Fruit fly (Drosophila melanogaster) whole organism, pupa: Measurements from ENCODE around the gene CG4098.

Source experiments
- CG10348 ChIP-seq: fragments of 200-800 bp; sonication (Bioruptor generic); IDR thresholded peaks from 2 replicates; pipeline ENCODE4 v1.3.6; 2022; ENCODE audit warnings: missing biosample characterization, missing genetic modification characterization
- CG13204 ChIP-seq: fragments of 200-800 bp; sonication (Bioruptor generic); optimal IDR thresholded peaks from 2 replicates; lab custom pipeline; 2018; ENCODE audit warnings: missing biosample characterization, mild to moderate bottlenecking, missing genetic modification characterization, moderate library complexity
- CG14655 ChIP-seq: fragments of 200-800 bp; sonication (Bioruptor generic); optimal IDR thresholded peaks from 3 replicates; lab custom pipeline; 2017; ENCODE audit warnings: mild to moderate bottlenecking, missing biosample characterization, missing genetic modification reagents, missing genetic modification characterization
- CG15710 ChIP-seq: fragments of 200-800 bp; sonication (Bioruptor generic); optimal IDR thresholded peaks from 2 replicates; lab custom pipeline; 2018; ENCODE audit warnings: missing biosample characterization, mild to moderate bottlenecking, missing genetic modification characterization, moderate library complexity
- CG34367 ChIP-seq: fragments of 200-800 bp; sonication (Bioruptor generic); optimal IDR thresholded peaks from 2 replicates; lab custom pipeline; 2018; ENCODE audit warnings: missing biosample characterization, mild to moderate bottlenecking, missing genetic modification characterization
- CG4496 ChIP-seq: fragments of 200-800 bp; sonication (Bioruptor generic); IDR thresholded peaks from 3 replicates; pipeline ENCODE4 v1.3.6; 2022; ENCODE audit warnings: missing biosample characterization, missing genetic modification characterization
- CG9948 ChIP-seq: fragments of 200-800 bp; sonication (Bioruptor generic); optimal IDR thresholded peaks from 2 replicates; lab custom pipeline; 2018; ENCODE audit warnings: missing biosample characterization, mild to moderate bottlenecking, missing genetic modification characterization, moderate library complexity
- D1 ChIP-seq: fragments of 200-800 bp; sonication (Bioruptor generic); optimal IDR thresholded peaks from 2 replicates; lab custom pipeline; 2018; ENCODE audit warnings: missing biosample characterization, mild to moderate bottlenecking, missing genetic modification characterization, moderate library complexity
- EcR ChIP-seq: fragments of 200-800 bp; sonication (Bioruptor generic); optimal IDR thresholded peaks from 3 replicates; lab custom pipeline; 2019; ENCODE audit warnings: missing biosample characterization, missing genetic modification characterization, mild to moderate bottlenecking, moderate library complexity, missing genetic modification reagents
- Pif1B ChIP-seq: fragments of 200-800 bp; sonication (Bioruptor generic); optimal IDR thresholded peaks from 3 replicates; lab custom pipeline; 2016; ENCODE audit warnings: missing biosample characterization, missing genetic modification characterization
- Snoo ChIP-seq: fragments of 200-800 bp; sonication (Bioruptor generic); optimal IDR thresholded peaks from 3 replicates; lab custom pipeline; 2017; ENCODE audit warnings: missing biosample characterization, mild to moderate bottlenecking, missing genetic modification characterization, inconsistent platforms
- gl ChIP-seq: fragments of 200-800 bp; sonication (Bioruptor generic); optimal IDR thresholded peaks from 2 replicates; lab custom pipeline; 2018; ENCODE audit warnings: missing biosample characterization, mild to moderate bottlenecking, missing genetic modification characterization

DNA sequence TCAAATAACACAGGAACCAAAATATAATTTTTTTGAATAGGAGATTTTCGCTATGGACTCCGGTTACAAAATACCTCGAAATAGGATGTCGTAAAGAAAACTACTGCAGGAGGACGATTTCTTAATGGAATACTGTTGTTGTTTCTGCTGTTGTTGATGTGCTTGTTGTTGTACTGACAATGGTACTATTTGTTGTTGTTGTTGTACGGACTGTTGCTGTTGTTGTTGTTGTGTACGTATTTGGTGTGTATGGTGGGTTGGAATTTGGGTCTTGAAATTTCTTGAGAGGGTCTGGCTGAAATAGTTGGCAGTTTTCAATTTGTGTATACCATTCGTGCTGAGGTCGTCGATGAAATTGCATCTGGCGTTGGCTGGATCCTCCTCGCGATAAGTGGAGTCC, 17.1 kb upstream of the CG4098 start:
- TF ChIP-seq CG10348 (GFP tag; lab: Robert Waterston, UW) (no peak), Snoo (no peak), CG15710 (no peak), CG9948 (no peak), CG4496 (no peak), D1 (tag; lab: Kevin White, UChicago) (no peak), CG13204 (no peak), gl (no peak), Pif1B (GFP tag; lab: Kevin White, UChicago) (no peak), CG14655 (GFP tag; lab: Kevin White, UChicago) (no peak), EcR (GFP tag; lab: Kevin White, UChicago) (no peak), CG34367 (no peak)
